Worm (Caenorhabditis elegans) whole organism, young adult: ENCODE measurements around the gene C09B8.4.
A peak's percentile ranks its signal among the peaks of the same experiment; 100 is the strongest.

Experiments used
- B0336.3 ChIP-seq: fragments of 200-800 bp; sonication (Bioruptor generic); IDR thresholded peaks from 2 replicates; pipeline ENCODE4 v1.3.6; 2022; ENCODE audit warnings: missing genetic modification characterization, missing compliant biosample characterization
- F49E8.2 ChIP-seq: sonication (generic microtip); optimal IDR thresholded peaks from 3 replicates; lab custom pipeline; 2017; ENCODE audit warnings: missing genetic modification characterization, mild to moderate bottlenecking, missing compliant biosample characterization, antibody characterized with exemption, moderate library complexity; ENCODE audit not compliant: insufficient read depth
- F57A8.1 ChIP-seq: fragments of 200-800 bp; sonication (Bioruptor generic); optimal IDR thresholded peaks from 2 replicates; lab custom pipeline; 2018; ENCODE audit warnings: mild to moderate bottlenecking, missing genetic modification characterization, moderate library complexity, missing compliant biosample characterization
- T07F8.4 ChIP-seq: sonication (generic microtip); optimal IDR thresholded peaks from 2 replicates; lab custom pipeline; 2016; ENCODE audit warnings: mild to moderate bottlenecking, missing genetic modification characterization, moderate library complexity, missing compliant biosample characterization
- T26A5.8 ChIP-seq: sonication (generic microtip); optimal IDR thresholded peaks from 2 replicates; lab custom pipeline; 2016; ENCODE audit warnings: missing genetic modification characterization, missing compliant biosample characterization
- Y67H2A.10 ChIP-seq: fragments of 200-800 bp; sonication (Bioruptor generic); conservative IDR thresholded peaks from 2 replicates; pipeline ENCODE4 v1.3.6; 2022; ENCODE audit warnings: missing genetic modification reagents, missing genetic modification characterization, missing compliant biosample characterization
- athp-1 ChIP-seq: sonication (generic microtip); optimal IDR thresholded peaks from 2 replicates; lab custom pipeline; 2017; ENCODE audit warnings: mild to moderate bottlenecking, missing genetic modification characterization, missing compliant biosample characterization
- attf-5 ChIP-seq: fragments of 200-800 bp; sonication (Bioruptor generic); optimal IDR thresholded peaks from 2 replicates; lab custom pipeline; 2018; ENCODE audit warnings: mild to moderate bottlenecking, missing genetic modification characterization, missing compliant biosample characterization
- ccch-3 ChIP-seq: fragments of 200-800 bp; sonication (Bioruptor generic); optimal IDR thresholded peaks from 2 replicates; lab custom pipeline; 2018; ENCODE audit warnings: mild to moderate bottlenecking, missing genetic modification characterization, missing compliant biosample characterization
- ceh-100 ChIP-seq: fragments of 200-800 bp; sonication (Bioruptor generic); IDR thresholded peaks from 2 replicates; pipeline ENCODE4 v1.3.6; 2022; ENCODE audit warnings: missing genetic modification reagents, missing genetic modification characterization, missing compliant biosample characterization
- ceh-40 ChIP-seq: fragments of 200-800 bp; sonication (Bioruptor generic); IDR thresholded peaks from 2 replicates; pipeline ENCODE4 v1.3.6; 2022; ENCODE audit warnings: missing genetic modification characterization, missing compliant biosample characterization
- ceh-79 ChIP-seq: sonication (generic microtip); optimal IDR thresholded peaks from 2 replicates; lab custom pipeline; 2017; ENCODE audit warnings: mild to moderate bottlenecking, missing genetic modification characterization, missing compliant biosample characterization
- chd-7 ChIP-seq: sonication (generic microtip); optimal IDR thresholded peaks from 2 replicates; lab custom pipeline; 2016; ENCODE audit warnings: mild to moderate bottlenecking, missing genetic modification characterization, moderate library complexity, missing compliant biosample characterization
- die-1 ChIP-seq: sonication (generic microtip); optimal IDR thresholded peaks from 2 replicates; lab custom pipeline; 2016; ENCODE audit warnings: missing genotype, mild to moderate bottlenecking, missing genetic modification characterization, missing compliant biosample characterization
- egl-44 ChIP-seq: fragments of 200-800 bp; sonication (Bioruptor generic); IDR thresholded peaks from 2 replicates; pipeline ENCODE4 v1.3.6; 2022; ENCODE audit warnings: missing genetic modification reagents, missing genetic modification characterization, missing compliant biosample characterization
- fkh-3 ChIP-seq: sonication (generic microtip); optimal IDR thresholded peaks from 2 replicates; lab custom pipeline; 2016; ENCODE audit warnings: mild to moderate bottlenecking, missing genetic modification characterization, missing compliant biosample characterization
- him-1 ChIP-seq: sonication (generic microtip); optimal IDR thresholded peaks from 2 replicates; lab custom pipeline; 2016; ENCODE audit warnings: missing genotype, missing genetic modification reagents, missing genetic modification characterization, missing compliant biosample characterization
- hmg-20 ChIP-seq: fragments of 200-800 bp; sonication (Bioruptor generic); IDR thresholded peaks from 2 replicates; pipeline ENCODE4 v1.3.6; 2022; ENCODE audit warnings: missing genetic modification reagents, missing genetic modification characterization, missing compliant biosample characterization
- hsf-1 ChIP-seq: fragments of 200-800 bp; sonication (Bioruptor generic); IDR thresholded peaks from 2 replicates; pipeline ENCODE4 v1.3.6; 2022; ENCODE audit warnings: missing genetic modification reagents, missing genetic modification characterization, missing compliant biosample characterization
- let-526 ChIP-seq: fragments of 200-800 bp; sonication (Bioruptor generic); IDR thresholded peaks from 2 replicates; pipeline ENCODE4 v1.3.6; 2022; ENCODE audit warnings: missing genetic modification reagents, missing genetic modification characterization, missing compliant biosample characterization
- let-607 ChIP-seq, 2 experiments: fragments of 200-800 bp in 1 of 2; sonication (Bioruptor generic) in 1 of 2; sonication (generic microtip) in 1 of 2; optimal IDR thresholded peaks; 2 replicates each; lab custom pipeline; 2016 to 2018; ENCODE audit warnings: mild to moderate bottlenecking in 2 of 2, missing compliant biosample characterization in 2 of 2, missing genetic modification characterization in 2 of 2, moderate library complexity in 2 of 2, missing genotype in 1 of 2
- lin-26 ChIP-seq: fragments of 200-800 bp; sonication (Bioruptor generic); IDR thresholded peaks from 2 replicates; pipeline ENCODE4 v1.3.6; 2022; ENCODE audit warnings: missing genetic modification reagents, missing genetic modification characterization, missing compliant biosample characterization
- lin-40 ChIP-seq: sonication (generic microtip); optimal IDR thresholded peaks from 2 replicates; lab custom pipeline; 2016; ENCODE audit warnings: missing genetic modification characterization, mild to moderate bottlenecking, missing compliant biosample characterization, missing genotype, missing genetic modification reagents
- lin-54 ChIP-seq: fragments of 200-800 bp; sonication (Bioruptor generic); optimal IDR thresholded peaks from 2 replicates; lab custom pipeline; 2018; ENCODE audit warnings: mild to moderate bottlenecking, missing genetic modification characterization, missing compliant biosample characterization
- madf-8 ChIP-seq: fragments of 200-800 bp; sonication (Bioruptor generic); conservative IDR thresholded peaks from 2 replicates; pipeline ENCODE4 v1.3.6; 2022; ENCODE audit warnings: missing genetic modification reagents, missing genetic modification characterization, missing compliant biosample characterization
- mxl-1 ChIP-seq: sonication (generic microtip); optimal IDR thresholded peaks from 2 replicates; lab custom pipeline; 2016; ENCODE audit warnings: missing genetic modification characterization, missing compliant biosample characterization
- nfya-1 ChIP-seq: sonication (generic microtip); optimal IDR thresholded peaks from 2 replicates; lab custom pipeline; 2017; ENCODE audit warnings: antibody characterized with exemption, missing compliant biosample characterization, missing genetic modification characterization, borderline replicate concordance; ENCODE audit not compliant: insufficient read depth
- nfyb-1 ChIP-seq: fragments of 200-800 bp; sonication (Bioruptor generic); IDR thresholded peaks from 2 replicates; pipeline ENCODE4 v1.3.6; 2022; ENCODE audit warnings: missing genetic modification reagents, missing genetic modification characterization, missing compliant biosample characterization
- nhr-179 ChIP-seq: sonication (generic microtip); optimal IDR thresholded peaks from 2 replicates; lab custom pipeline; 2016; ENCODE audit warnings: mild to moderate bottlenecking, missing genetic modification characterization, missing compliant biosample characterization
- nhr-27 ChIP-seq: fragments of 200-800 bp; sonication (Bioruptor generic); optimal IDR thresholded peaks from 2 replicates; lab custom pipeline; 2018; ENCODE audit warnings: mild to moderate bottlenecking, missing genetic modification characterization, moderate library complexity, missing compliant biosample characterization
- nhr-80 ChIP-seq: sonication (generic microtip); optimal IDR thresholded peaks from 2 replicates; lab custom pipeline; 2016; ENCODE audit warnings: missing genetic modification characterization, missing compliant biosample characterization
- pbrm-1 ChIP-seq: fragments of 200-800 bp; sonication (Bioruptor generic); IDR thresholded peaks from 2 replicates; pipeline ENCODE4 v1.3.6; 2022; ENCODE audit warnings: missing genetic modification reagents, missing genetic modification characterization, missing compliant biosample characterization
- rpc-1 ChIP-seq, 2 experiments: fragments of 150-350 bp in 1 of 2; sonication (generic microtip) in 1 of 2; optimal IDR thresholded peaks; 2 replicates each; lab custom pipeline; 2014 to 2018; ENCODE audit warnings: missing biosample characterization in 1 of 2, missing genetic modification characterization in 1 of 2, missing genetic modification reagents in 1 of 2, missing genotype in 1 of 2
- snpc-4 ChIP-seq, 5 experiments: fragments of 150-350 bp in 1 of 5; sonication (generic microtip) in 4 of 5; optimal IDR thresholded peaks; 2 replicates each; lab custom pipeline; 2014 to 2018; ENCODE audit warnings: missing genetic modification characterization in 5 of 5, missing biosample characterization in 3 of 5, antibody characterized with exemption in 2 of 5, mild to moderate bottlenecking in 2 of 5, missing compliant biosample characterization in 2 of 5, missing genotype in 2 of 5, moderate library complexity in 2 of 5, missing genetic modification reagents in 1 of 5
- tlf-1 ChIP-seq: fragments of 200-800 bp; sonication (Bioruptor generic); optimal IDR thresholded peaks from 2 replicates; lab custom pipeline; 2018; ENCODE audit warnings: mild to moderate bottlenecking, missing genetic modification characterization, missing compliant biosample characterization
- zfh-2 ChIP-seq: fragments of 200-800 bp; sonication (Bioruptor generic); conservative IDR thresholded peaks from 2 replicates; pipeline ENCODE4 v1.3.6; 2022; ENCODE audit warnings: missing genetic modification reagents, missing genetic modification characterization, missing compliant biosample characterization
- zim-3 ChIP-seq: sonication (generic microtip); optimal IDR thresholded peaks from 2 replicates; lab custom pipeline; 2017; ENCODE audit warnings: mild to moderate bottlenecking, missing genetic modification characterization, moderate library complexity, missing compliant biosample characterization
- ztf-18 ChIP-seq: sonication (generic microtip); optimal IDR thresholded peaks from 2 replicates; lab custom pipeline; 2016; ENCODE audit warnings: missing genotype, mild to moderate bottlenecking, missing genetic modification characterization, missing compliant biosample characterization
- ztf-22 ChIP-seq: fragments of 200-800 bp; sonication (Bioruptor generic); optimal IDR thresholded peaks from 2 replicates; lab custom pipeline; 2018; ENCODE audit warnings: mild to moderate bottlenecking, missing genetic modification characterization, moderate library complexity, missing compliant biosample characterization

Gene C09B8.4

DNA sequence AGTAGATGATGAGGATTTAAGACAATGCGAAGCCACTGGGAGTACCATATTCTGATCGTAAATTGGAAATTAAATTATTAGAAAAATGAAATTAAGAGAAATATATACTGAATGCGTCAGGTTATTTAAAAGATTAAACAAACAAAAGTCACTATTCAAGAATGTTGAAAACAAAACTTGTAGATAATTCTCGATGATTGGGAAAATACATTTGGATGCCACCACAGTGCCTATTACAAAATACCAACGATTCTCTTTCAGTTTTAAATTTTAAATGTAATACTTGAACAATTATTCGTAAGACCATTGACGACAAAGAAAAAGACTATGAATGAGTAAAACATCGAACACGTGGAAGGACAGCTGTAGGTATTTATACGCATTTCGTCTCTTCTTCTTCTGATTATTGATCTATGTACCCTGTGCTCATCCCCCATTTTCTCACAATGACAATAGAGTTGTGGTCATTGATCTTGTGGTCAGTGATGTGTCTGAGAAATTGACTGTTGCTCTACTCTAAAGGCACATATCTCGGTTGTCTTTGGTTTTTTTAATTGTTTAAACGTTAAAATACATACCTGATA, at the start of gene C09B8.4:
C09B8.4 (minus strand) TSS at position 51 of the 584 bp plus-strand sequence.
- TF ChIP-seq tlf-1 (GFP tag; lab: Kevin White, UChicago), result no peak
- TF ChIP-seq ccch-3 (GFP tag; lab: Kevin White, UChicago), result no peak
- peak in 1 of 2 experiments; percentile 87 for TF ChIP-seq let-607 (tag; optimal IDR thresholded peaks at IDR 0.05; lab: Kevin White, UChicago)
- no peak for TF ChIP-seq attf-5
- TF ChIP-seq mxl-1 (tag; lab: Kevin White, UChicago), result no peak
- no peak for TF ChIP-seq die-1 (tag; lab: Kevin White, UChicago)
- no peak for TF ChIP-seq zim-3 (tag; lab: Kevin White, UChicago)
- no peak for TF ChIP-seq T07F8.4 (tag; lab: Kevin White, UChicago)
- TF ChIP-seq F49E8.2 (tag; lab: Kevin White, UChicago), result no peak
- no peak for TF ChIP-seq athp-1
- peak; percentile 0 for TF ChIP-seq nhr-80 (tag; lab: Kevin White, UChicago)

- TF ChIP-seq F57A8.1 (GFP tag; lab: Kevin White, UChicago) (no peak), B0336.3 (no peak), lin-26 (GFP tag; lab: Robert Waterston, UW) (no peak), nfyb-1 (GFP tag; lab: Robert Waterston, UW) (no peak), snpc-4 (GFP tag; optimal IDR thresholded peaks at IDR 0.05; lab: Kevin White, UChicago) (no peak), snpc-4 (tag; optimal IDR thresholded peaks at IDR 0.05; lab: Kevin White, UChicago) (no peak), zfh-2 (GFP tag; lab: Robert Waterston, UW) (no peak), ztf-22 (GFP tag; lab: Kevin White, UChicago) (no peak), lin-40 (no peak), hmg-20 (GFP tag; lab: Robert Waterston, UW) (no peak), ceh-40 (no peak), hsf-1 (GFP tag; lab: Robert Waterston, UW) (no peak), pbrm-1 (GFP tag; lab: Robert Waterston, UW) (no peak), Y67H2A.10 (GFP tag; lab: Robert Waterston, UW) (no peak)
Measured at ce11 chrX:6066618-6067017, 46.9 kb upstream of the C09B8.4 start.

- TF ChIP-seq lin-54 (no peak), nfya-1 (tag; lab: Kevin White, UChicago) (no peak), ceh-100 (GFP tag; lab: Robert Waterston, UW) (no peak)
Measured at ce11 chrX:6065936-6066452, 46.3 kb upstream of the C09B8.4 start, which contains the start of gene ptr-4. Gene ptr-4, minus strand, starts transcription at chrX:6065986.

DNA sequence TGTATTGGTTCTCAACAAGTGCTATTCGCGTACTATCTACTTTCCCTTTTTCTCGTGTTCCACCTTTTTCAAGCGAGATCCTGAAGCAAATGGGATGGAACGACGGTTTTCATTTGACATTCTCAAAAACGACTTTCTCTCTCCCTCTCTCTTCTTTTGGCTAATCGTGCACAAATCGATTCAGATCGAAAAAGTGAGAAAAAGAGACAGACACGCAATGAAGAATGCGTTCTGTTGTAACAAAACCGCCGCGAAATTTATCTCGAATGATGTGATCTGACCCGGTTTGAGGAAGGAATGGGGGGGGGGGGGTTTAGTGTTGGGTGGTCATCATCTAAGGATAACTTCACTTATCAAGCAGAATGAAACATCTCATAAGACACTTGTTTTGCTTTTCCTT, 44.6 kb upstream of the C09B8.4 start:
- TF ChIP-seq ccch-3 (GFP tag; lab: Kevin White, UChicago) (no peak), ceh-79 (tag; lab: Kevin White, UChicago) (no peak), T07F8.4 (tag; lab: Kevin White, UChicago) (no peak), egl-44 (no peak), let-526 (GFP tag; lab: Robert Waterston, UW) (no peak), nhr-27 (tag; lab: Kevin White, UChicago) (no peak), T26A5.8 (tag; lab: Kevin White, UChicago) (no peak), fkh-3 (tag; lab: Kevin White, UChicago) (no peak), die-1 (tag; lab: Kevin White, UChicago) (no peak), mxl-1 (tag; lab: Kevin White, UChicago) (no peak), him-1 (no peak), ztf-18 (tag; lab: Kevin White, UChicago) (no peak), nhr-179 (no peak), rpc-1 (optimal IDR thresholded peaks at IDR 0.05; lab: Kevin White, UChicago) (no peak), rpc-1 (tag; optimal IDR thresholded peaks at IDR 0.05; lab: Kevin White, UChicago) (no peak), madf-8 (no peak), chd-7 (tag; lab: Kevin White, UChicago) (no peak)
